Fruit fly (Drosophila melanogaster) whole organism, adult: ENCODE results near the gene Pdhb.

Experiments used
- CG11617 ChIP-seq: fragments of 200-800 bp; sonication (Bioruptor generic); optimal IDR thresholded peaks from 2 replicates; lab custom pipeline; 2017; ENCODE audit warnings: mild to moderate bottlenecking, missing biosample characterization, missing genetic modification reagents, missing genetic modification characterization
- CG12768 ChIP-seq: fragments of 200-800 bp; sonication (Bioruptor generic); optimal IDR thresholded peaks from 2 replicates; lab custom pipeline; 2017; ENCODE audit warnings: missing biosample characterization, missing genetic modification characterization, mild to moderate bottlenecking, moderate library complexity, missing genetic modification reagents
- CG14711 ChIP-seq: fragments of 200-800 bp; sonication (Bioruptor generic); optimal IDR thresholded peaks from 2 replicates; lab custom pipeline; 2018; ENCODE audit warnings: missing biosample characterization, mild to moderate bottlenecking, missing genetic modification characterization, moderate library complexity
- CG1620 ChIP-seq: fragments of 200-800 bp; sonication (Bioruptor generic); optimal IDR thresholded peaks from 2 replicates; lab custom pipeline; 2016; ENCODE audit warnings: missing biosample characterization, missing genetic modification characterization
- CG33017 ChIP-seq: fragments of 200-800 bp; sonication (Bioruptor generic); optimal IDR thresholded peaks from 2 replicates; lab custom pipeline; 2018; ENCODE audit warnings: missing biosample characterization, mild to moderate bottlenecking, missing genetic modification characterization, moderate library complexity
- CG5204 ChIP-seq: fragments of 200-800 bp; sonication (Bioruptor generic); optimal IDR thresholded peaks from 2 replicates; lab custom pipeline; 2016; ENCODE audit warnings: missing biosample characterization, missing genetic modification characterization
- CG7045 ChIP-seq: fragments of 200-800 bp; sonication (Bioruptor generic); optimal IDR thresholded peaks from 2 replicates; lab custom pipeline; 2017; ENCODE audit warnings: missing biosample characterization, mild to moderate bottlenecking, missing genetic modification characterization
- CG7101 ChIP-seq: fragments of 200-800 bp; sonication (Bioruptor generic); optimal IDR thresholded peaks from 2 replicates; lab custom pipeline; 2018; ENCODE audit warnings: missing biosample characterization, mild to moderate bottlenecking, missing genetic modification characterization, moderate library complexity
- Clk ChIP-seq: fragments of 200-800 bp; sonication (Bioruptor generic); optimal IDR thresholded peaks from 2 replicates; lab custom pipeline; 2017; ENCODE audit warnings: missing biosample characterization, missing genetic modification characterization
- Crg-1 ChIP-seq: fragments of 200-800 bp; sonication (Bioruptor generic); optimal IDR thresholded peaks from 2 replicates; lab custom pipeline; 2016; ENCODE audit warnings: missing biosample characterization, missing genetic modification characterization
- Hr96 ChIP-seq: fragments of 200-800 bp; sonication (Bioruptor generic); optimal IDR thresholded peaks from 2 replicates; lab custom pipeline; 2016; ENCODE audit warnings: missing biosample characterization, missing genetic modification characterization
- Mnt ChIP-seq: fragments of 200-800 bp; sonication (Bioruptor generic); optimal IDR thresholded peaks from 2 replicates; lab custom pipeline; 2016; ENCODE audit warnings: missing biosample characterization, mild to moderate bottlenecking, missing genetic modification characterization
- bab1 ChIP-seq: fragments of 200-800 bp; sonication (Bioruptor generic); optimal IDR thresholded peaks from 3 replicates; lab custom pipeline; 2019; ENCODE audit warnings: missing biosample characterization, mild to moderate bottlenecking, missing genetic modification characterization, moderate library complexity
- cic ChIP-seq: fragments of 200-800 bp; sonication (Bioruptor generic); optimal IDR thresholded peaks from 2 replicates; lab custom pipeline; 2017; ENCODE audit warnings: missing biosample characterization, mild to moderate bottlenecking, missing genetic modification characterization, moderate library complexity
- cnc ChIP-seq, 2 experiments: fragments of >200 bp; optimal IDR thresholded peaks; 2 replicates each; lab custom pipeline; 2017
- kay ChIP-seq: fragments of 200-800 bp; sonication (Bioruptor generic); peaks from one replicate; lab custom pipeline; 2016; ENCODE audit warnings: missing biosample characterization, missing genetic modification characterization, borderline replicate concordance
- ovo ChIP-seq: fragments of 200-800 bp; sonication (Bioruptor generic); optimal IDR thresholded peaks from 2 replicates; lab custom pipeline; 2016; ENCODE audit warnings: missing biosample characterization, missing genetic modification characterization
- pad ChIP-seq: fragments of 200-800 bp; sonication (Bioruptor generic); optimal IDR thresholded peaks from 3 replicates; lab custom pipeline; 2017; ENCODE audit warnings: missing biosample characterization, missing genetic modification characterization, mild to moderate bottlenecking, moderate library complexity, missing genetic modification reagents
- tj ChIP-seq: fragments of 200-800 bp; sonication (Bioruptor generic); optimal IDR thresholded peaks from 3 replicates; lab custom pipeline; 2017; ENCODE audit warnings: missing biosample characterization, mild to moderate bottlenecking, missing genetic modification characterization, moderate library complexity

Gene Pdhb

dm6 chr3R:29075631-29076398 is 37.1 kb upstream of the Pdhb start:
- no peak for TF ChIP-seq Hr96 (GFP tag; lab: Kevin White, UChicago)
- no peak for TF ChIP-seq cnc (optimal IDR thresholded peaks at IDR 0.05; lab: Kevin White, UChicago)
- no peak for TF ChIP-seq Mnt
- TF ChIP-seq CG14711 = no peak
- no peak for TF ChIP-seq CG7101
- no peak for TF ChIP-seq tj (GFP tag; lab: Kevin White, UChicago)
- TF ChIP-seq CG11617 = no peak
- TF ChIP-seq bab1 (GFP tag; lab: Kevin White, UChicago) = no peak
- TF ChIP-seq pad (GFP tag; lab: Kevin White, UChicago) = no peak
- TF ChIP-seq Clk (GFP tag; lab: Kevin White, UChicago) = no peak
- TF ChIP-seq CG12768 (GFP tag; lab: Kevin White, UChicago) = no peak
- no peak for TF ChIP-seq kay
- no peak for TF ChIP-seq CG33017 (tag; lab: Kevin White, UChicago)

- no peak for TF ChIP-seq CG1620
- TF ChIP-seq tj (GFP tag; lab: Kevin White, UChicago) = peak; percentile 92
Observed at dm6 chr3R:29076609-29077008, 36.3 kb upstream of the Pdhb start.

DNA sequence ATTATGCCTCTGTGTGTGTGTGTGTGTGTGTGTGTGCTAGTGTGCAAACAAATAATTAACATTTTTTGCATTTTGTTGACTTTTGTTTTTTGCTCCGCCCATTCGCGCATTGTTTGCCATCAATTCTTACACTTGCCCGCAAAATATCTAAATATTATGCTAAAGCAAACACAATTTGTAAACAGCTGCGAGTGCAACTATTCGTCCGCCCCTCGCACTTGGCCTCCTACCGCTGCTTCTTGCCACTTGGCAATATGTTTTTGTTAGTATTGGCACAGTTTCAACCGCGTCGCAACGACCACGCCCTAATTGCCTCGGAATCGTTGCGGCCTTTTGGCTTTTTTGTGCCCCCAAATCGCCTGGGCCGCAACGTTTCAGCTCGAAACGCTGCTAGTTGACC is 35.3 kb upstream of the Pdhb start:
- peak; percentile 70 for TF ChIP-seq tj (GFP tag; lab: Kevin White, UChicago)
- no peak for TF ChIP-seq Hr96 (GFP tag; lab: Kevin White, UChicago)
- TF ChIP-seq kay = peak; percentile 41

DNA sequence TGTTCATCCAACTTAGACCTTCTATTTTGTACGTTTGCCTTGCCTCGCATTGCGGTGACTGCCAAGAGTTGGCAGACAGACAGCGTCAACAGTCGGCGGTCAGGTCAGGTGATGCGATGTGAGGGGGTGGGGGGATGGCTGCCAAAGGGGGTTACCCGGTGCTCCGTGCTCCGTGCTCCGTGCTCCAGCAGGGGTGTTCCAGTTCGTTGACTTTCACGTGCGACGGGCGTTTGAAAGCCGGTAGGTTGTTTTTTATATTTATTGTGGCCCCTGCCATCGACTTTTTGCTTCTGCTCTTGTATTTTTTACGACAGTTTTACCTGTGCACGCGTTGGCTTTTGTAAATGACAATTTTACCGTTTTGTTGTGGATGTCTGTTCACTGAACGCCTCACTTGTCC is 30.8 kb upstream of the Pdhb start:
- no peak for TF ChIP-seq CG5204 (GFP tag; lab: Kevin White, UChicago)
- TF ChIP-seq Clk (GFP tag; lab: Kevin White, UChicago) = no peak
- no peak for TF ChIP-seq Crg-1 (GFP tag; lab: Kevin White, UChicago)
- no peak for TF ChIP-seq CG14711
- no peak for TF ChIP-seq bab1 (GFP tag; lab: Kevin White, UChicago)
- no peak for TF ChIP-seq cic (GFP tag; lab: Kevin White, UChicago)
- no peak for TF ChIP-seq pad (GFP tag; lab: Kevin White, UChicago)
- TF ChIP-seq kay = no peak
- TF ChIP-seq CG1620 = no peak
- TF ChIP-seq tj (GFP tag; lab: Kevin White, UChicago) = no peak
- TF ChIP-seq ovo (GFP tag; lab: Kevin White, UChicago) = no peak
- no peak for TF ChIP-seq cnc (optimal IDR thresholded peaks at IDR 0.05; lab: Kevin White, UChicago)
- no peak for TF ChIP-seq Hr96 (GFP tag; lab: Kevin White, UChicago)
- TF ChIP-seq Mnt = no peak

DNA sequence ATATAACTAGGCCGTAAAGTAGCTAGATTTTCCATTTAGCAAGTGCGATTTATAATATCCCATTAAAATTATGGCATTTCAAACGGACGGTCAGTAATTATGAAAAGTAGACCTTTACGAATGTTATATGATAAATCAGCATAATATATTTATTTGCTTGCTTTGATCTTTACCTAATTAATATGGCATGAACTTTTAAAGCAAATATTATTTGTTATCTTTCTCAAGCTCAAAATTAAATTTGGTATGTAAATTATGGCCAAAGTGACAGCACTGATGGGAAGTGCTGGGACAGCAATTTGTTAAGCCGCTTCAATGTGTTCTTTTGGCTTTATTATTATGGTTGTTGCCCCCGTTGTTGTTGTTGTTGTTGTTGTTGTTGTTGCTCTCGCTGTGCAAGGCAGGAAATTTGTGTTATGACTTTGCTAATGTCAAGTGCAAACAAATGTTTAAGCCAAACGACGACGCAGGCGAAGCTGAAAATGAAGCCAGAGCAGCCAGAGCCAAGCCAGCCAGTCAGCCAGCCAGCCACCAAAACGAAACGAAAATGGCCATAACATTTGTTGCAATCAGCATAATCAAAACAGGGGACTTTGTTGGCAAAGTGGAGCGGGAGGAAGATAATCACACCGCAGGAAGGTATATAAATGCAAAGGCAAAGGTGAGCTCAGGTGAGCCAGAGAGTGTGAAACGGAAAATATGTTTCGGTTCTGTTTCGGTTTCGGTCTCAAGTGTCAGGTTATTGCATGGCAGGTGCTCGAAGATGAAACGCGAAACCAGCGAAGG is 30.2 kb upstream of the Pdhb start:
- TF ChIP-seq pad (GFP tag; lab: Kevin White, UChicago) = no peak
- TF ChIP-seq tj (GFP tag; lab: Kevin White, UChicago) = peak; percentile 96
- TF ChIP-seq bab1 (GFP tag; lab: Kevin White, UChicago) = no peak

DNA sequence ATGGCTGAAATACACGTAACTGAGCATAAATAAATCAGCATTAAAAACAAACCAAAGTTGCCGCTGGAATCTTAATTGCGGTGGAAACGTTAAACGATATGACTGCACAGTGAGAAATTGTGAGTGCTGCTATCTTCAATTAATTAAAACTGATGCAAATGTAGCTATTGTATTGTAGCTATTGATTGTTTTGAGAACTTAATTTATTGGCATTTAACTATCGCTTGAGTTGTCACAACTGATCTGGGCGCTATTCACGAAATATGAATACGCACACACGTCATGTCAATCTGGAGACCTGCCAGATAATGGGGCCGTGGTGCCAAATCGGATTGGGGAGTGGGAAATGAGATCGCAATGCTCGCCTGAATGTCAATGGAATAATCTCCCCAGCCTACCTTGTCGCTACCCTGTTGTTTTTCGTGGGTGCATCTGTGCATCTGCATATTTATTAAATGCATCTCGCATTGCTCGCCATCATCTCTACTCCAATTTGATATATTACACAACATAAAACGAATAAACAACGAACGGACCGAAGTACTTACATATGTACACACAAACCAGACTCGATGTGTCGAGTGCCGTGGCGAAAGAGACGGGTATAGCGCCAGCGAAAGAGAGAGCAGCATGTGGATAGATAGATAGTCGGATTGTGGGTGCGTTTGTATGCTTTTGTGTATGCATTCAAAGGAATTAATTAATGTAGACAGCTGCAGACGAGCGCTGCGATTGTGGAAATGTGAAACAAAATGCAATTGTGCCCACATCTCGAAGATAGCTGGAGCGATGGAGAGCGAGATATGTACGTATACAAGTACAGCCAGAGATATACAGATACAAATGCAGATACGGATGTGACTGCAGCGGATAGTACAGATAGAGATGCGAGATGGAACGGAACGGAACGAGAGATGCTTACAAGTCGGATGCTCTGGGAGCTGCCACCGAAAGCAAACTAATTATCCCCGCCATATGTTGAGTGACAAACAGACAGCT is 29.1 kb upstream of the Pdhb start:
- TF ChIP-seq pad (GFP tag; lab: Kevin White, UChicago) = no peak
- no peak for TF ChIP-seq CG5204 (GFP tag; lab: Kevin White, UChicago)
- peak; percentile 2 for TF ChIP-seq CG7045 (GFP tag; lab: Kevin White, UChicago)
- no peak for TF ChIP-seq tj (GFP tag; lab: Kevin White, UChicago)
- peak; percentile 51 for TF ChIP-seq CG12768 (GFP tag; lab: Kevin White, UChicago)
- TF ChIP-seq Clk (GFP tag; lab: Kevin White, UChicago) = no peak
- TF ChIP-seq CG1620 = no peak
- peak; percentile 66 for TF ChIP-seq kay
- peak; percentile 5 for TF ChIP-seq cic (GFP tag; lab: Kevin White, UChicago)
- no peak for TF ChIP-seq CG7101
- TF ChIP-seq bab1 (GFP tag; lab: Kevin White, UChicago) = no peak
- TF ChIP-seq Mnt = no peak

DNA sequence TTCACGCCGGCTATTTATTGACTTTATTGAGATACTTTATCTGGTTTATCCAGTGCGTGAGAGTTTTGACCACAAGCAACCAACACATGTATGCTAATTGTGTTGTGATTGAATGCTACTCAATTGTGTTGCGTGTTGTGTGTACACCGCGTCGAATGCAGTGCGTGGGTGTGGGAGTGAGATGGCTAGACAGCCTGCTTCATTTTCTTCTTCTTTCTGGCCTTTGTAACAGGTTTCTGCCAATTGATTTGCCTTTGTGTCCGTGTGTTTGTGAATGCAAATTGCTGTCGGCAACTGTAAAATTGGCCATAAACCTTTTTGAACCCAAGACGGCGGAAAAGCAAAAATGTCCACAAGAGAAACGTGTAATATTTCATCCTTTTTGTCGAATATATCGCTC is 26.0 kb upstream of the Pdhb start:
- TF ChIP-seq CG7045 (GFP tag; lab: Kevin White, UChicago) (no peak), Hr96 (GFP tag; lab: Kevin White, UChicago) (no peak), CG12768 (GFP tag; lab: Kevin White, UChicago) (no peak), CG5204 (GFP tag; lab: Kevin White, UChicago) (no peak), CG1620 (no peak), CG11617 (no peak), Mnt (no peak), kay (no peak), ovo (GFP tag; lab: Kevin White, UChicago) (no peak)
